Worm (Caenorhabditis elegans): ENCODE results near the gene atat-2.

DNA sequence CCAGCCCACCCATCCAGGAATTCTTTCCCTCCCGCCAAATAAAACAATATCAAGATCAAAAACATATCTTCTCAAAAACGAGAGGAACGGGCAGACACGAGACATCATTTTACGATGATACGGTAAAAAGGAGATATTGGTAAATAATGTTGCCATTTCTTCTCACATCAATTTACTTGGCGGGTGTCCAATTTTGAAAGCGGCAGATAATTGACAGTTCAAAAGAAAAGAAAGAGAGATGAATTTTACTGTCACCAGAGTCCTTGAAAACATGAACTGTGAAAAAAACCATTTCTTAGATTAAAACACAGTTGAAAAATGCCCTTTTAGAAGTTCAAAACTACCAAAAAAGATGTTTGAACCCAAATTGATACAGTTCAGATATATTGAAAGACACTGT is 38.2 kb upstream of the atat-2 start:
- TF ChIP-seq dao-5 (tag; optimal IDR thresholded peaks at IDR 0.05) (no peak), him-1 (tag; optimal IDR thresholded peaks at IDR 0.05) (no peak), W03F9.2 (tag; optimal IDR thresholded peaks at IDR 0.05) (no peak)
